Worm (Caenorhabditis elegans): ENCODE measurements around the gene R193.1.

- TF ChIP-seq unc-39 (tag; optimal IDR thresholded peaks at IDR 0.05): no peak
- no peak for TF ChIP-seq nhr-77 (tag; optimal IDR thresholded peaks at IDR 0.05)
- TF ChIP-seq lsy-2 (tag; optimal IDR thresholded peaks at IDR 0.05): no peak
- TF ChIP-seq nhr-10 (tag; optimal IDR thresholded peaks at IDR 0.05): no peak
Observed at ce11 chrX:1123471-1123870, 31.3 kb upstream of the R193.1 start.
